Fruit fly (Drosophila melanogaster): ENCODE measurements around the gene CG32374.

The CG32374 gene

DNA sequence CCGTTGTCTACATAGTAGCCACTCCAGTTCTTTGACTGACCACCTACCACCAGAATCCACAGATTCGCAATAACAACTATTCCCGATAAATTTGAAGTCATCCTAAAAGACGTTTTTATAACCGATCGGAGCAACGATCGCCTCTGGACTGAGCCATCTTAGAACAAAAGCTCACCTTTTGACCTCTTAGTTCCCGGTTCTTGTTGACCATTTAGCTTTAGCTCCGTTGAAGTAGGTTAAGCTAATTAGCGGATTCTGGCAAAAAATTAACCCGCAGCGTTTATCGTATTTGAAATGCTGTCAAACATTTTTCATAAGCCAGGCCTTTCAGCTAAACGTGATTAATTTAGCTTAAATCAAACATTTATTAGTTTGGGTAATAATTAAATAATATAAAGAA lies at the start of gene CG32374:
TSS of gene CG32374 (minus strand) at position 101 of the 400 bp plus-strand sequence.
- TF ChIP-seq CTCF (optimal IDR thresholded peaks at IDR 0.05) (no peak), CG8478 (optimal IDR thresholded peaks at IDR 0.05) (no peak)

- no peak for TF ChIP-seq CTCF (optimal IDR thresholded peaks at IDR 0.05)
- no peak for TF ChIP-seq CG8478 (optimal IDR thresholded peaks at IDR 0.05)
These were observed 42.2 kb upstream of the CG32374 start, which contains the start of gene mmm for dm6 chr3L:7583154-7583553. mmm (plus strand) TSS chr3L:7583454.

- TF ChIP-seq CG8478 (optimal IDR thresholded peaks at IDR 0.05) = no peak
- TF ChIP-seq CTCF (optimal IDR thresholded peaks at IDR 0.05) = no peak
These were observed 32.0 kb upstream of the CG32374 start for dm6 chr3L:7572948-7573347.

- TF ChIP-seq CTCF (optimal IDR thresholded peaks at IDR 0.05) (no peak), CG8478 (optimal IDR thresholded peaks at IDR 0.05) (no peak)
These were observed 21.3 kb upstream of the CG32374 start, which contains the start of gene frac for dm6 chr3L:7562310-7562709. frac (plus strand) TSS chr3L:7562610.

dm6 chr3L:7560580-7560979 lies 19.6 kb upstream of the CG32374 start:
- TF ChIP-seq CG8478 (optimal IDR thresholded peaks at IDR 0.05) (no peak), CTCF (optimal IDR thresholded peaks at IDR 0.05) (peak; percentile 73 to 80)

DNA sequence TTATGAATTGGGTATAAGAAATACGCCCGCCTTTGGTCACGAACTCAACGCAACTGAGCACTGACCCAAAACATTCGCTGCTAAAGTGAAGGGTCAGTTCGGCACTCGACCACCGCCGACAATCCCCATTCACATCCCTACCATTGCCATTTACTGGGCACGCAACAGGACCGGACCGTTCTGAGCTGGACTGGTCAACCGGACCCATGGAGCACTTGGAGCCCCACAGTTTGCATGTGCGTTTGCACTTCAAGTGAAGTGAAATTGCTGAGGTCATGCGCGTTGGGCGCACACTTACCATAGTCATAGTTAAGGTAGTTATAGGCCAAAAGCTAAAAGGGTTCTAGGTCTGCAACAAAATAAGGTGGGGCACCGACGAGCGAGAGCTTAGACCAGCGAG lies 19.0 kb upstream of the CG32374 start, which contains the start of gene CG14837:
TSS of gene CG14837 (minus strand) at position 101 of the 400 bp plus-strand sequence.
- no peak for TF ChIP-seq CTCF (optimal IDR thresholded peaks at IDR 0.05)
- no peak for TF ChIP-seq CG8478 (optimal IDR thresholded peaks at IDR 0.05)

DNA sequence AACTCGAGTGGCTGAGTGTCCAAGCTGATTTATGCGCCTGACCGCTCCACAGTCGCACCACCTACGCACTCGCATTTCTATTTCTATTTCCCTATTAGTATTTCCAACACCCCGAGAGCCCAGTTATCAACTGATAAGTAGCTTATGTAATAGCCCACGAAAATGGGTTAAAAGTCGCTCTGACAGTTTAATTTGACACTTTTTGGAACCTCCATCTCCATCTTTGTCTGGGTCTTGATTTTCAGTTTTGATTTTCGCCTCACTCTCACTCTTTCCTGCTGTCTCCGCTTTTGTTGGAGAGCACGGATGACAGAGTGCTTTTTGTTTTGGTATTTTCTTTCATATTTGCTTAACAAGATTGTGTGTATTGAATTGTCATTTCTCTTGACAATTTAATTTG lies 12.1 kb upstream of the CG32374 start:
- no peak for TF ChIP-seq CTCF (optimal IDR thresholded peaks at IDR 0.05)
- no peak for TF ChIP-seq CG8478 (optimal IDR thresholded peaks at IDR 0.05)

DNA sequence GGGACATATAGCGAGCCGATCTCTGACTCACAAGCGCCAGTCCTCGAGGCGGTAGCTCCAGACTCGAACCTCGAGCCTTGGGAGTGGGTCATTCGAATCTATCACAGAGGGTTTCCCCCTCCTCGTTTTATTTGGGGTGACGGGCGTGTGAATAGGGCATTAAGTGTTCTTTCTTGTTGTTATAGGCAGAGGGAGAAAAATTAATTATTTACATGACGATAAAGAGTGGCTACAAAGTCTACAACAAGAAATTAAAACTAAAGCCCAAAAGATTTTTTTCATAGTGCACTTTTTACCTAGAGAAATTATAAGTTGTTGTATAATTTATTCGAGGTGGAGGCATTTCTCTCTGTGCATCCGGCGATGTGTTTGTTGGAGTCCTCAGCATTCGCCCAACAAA lies 11.5 kb upstream of the CG32374 start:
- TF ChIP-seq CTCF (optimal IDR thresholded peaks at IDR 0.05) = no peak
- no peak for TF ChIP-seq CG8478 (optimal IDR thresholded peaks at IDR 0.05)

dm6 chr3L:7550225-7550624 lies 9.3 kb upstream of the CG32374 start:
- TF ChIP-seq CG8478 (optimal IDR thresholded peaks at IDR 0.05) (no peak), CTCF (optimal IDR thresholded peaks at IDR 0.05) (no peak)

DNA sequence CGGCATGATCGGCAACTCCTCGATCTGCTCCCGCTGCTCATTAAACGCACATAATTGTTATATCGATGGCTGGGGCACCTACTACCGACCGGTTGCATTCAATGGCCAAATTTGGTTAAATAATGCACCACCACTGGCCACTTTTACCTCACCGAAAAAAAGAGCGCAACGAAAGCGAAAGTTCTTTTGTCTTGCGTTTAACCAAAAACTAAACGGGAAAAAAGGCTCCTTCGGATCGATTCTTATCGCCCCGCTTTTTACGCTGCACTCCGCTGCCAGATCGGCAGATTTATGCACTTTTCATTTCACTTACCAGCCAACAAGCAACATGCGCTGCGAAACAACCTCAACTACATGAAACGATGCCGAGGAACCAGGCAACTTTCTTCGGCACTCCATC lies 4.6 kb upstream of the CG32374 start:
- TF ChIP-seq CTCF (optimal IDR thresholded peaks at IDR 0.05) (no peak), CG8478 (optimal IDR thresholded peaks at IDR 0.05) (no peak)

dm6 chr3L:7544639-7545183 lies 3.7 kb upstream of the CG32374 start:
- TF ChIP-seq CG8478 (optimal IDR thresholded peaks at IDR 0.05) (no peak), CTCF (optimal IDR thresholded peaks at IDR 0.05) (no peak)

dm6 chr3L:7542357-7542756 lies 1.4 kb upstream of the CG32374 start, which contains the start of gene CG32376:
CG32376 (minus strand) TSS chr3L:7542457.
- TF ChIP-seq CG8478 (optimal IDR thresholded peaks at IDR 0.05) = no peak
- no peak for TF ChIP-seq CTCF (optimal IDR thresholded peaks at IDR 0.05)

- TF ChIP-seq CTCF (optimal IDR thresholded peaks at IDR 0.05) (no peak), CG8478 (optimal IDR thresholded peaks at IDR 0.05) (no peak)
These were observed 1.2 kb downstream of the CG32374 start, which contains the start of gene CG16998 for dm6 chr3L:7539736-7540135. CG16998 (minus strand) TSS chr3L:7539836.

DNA sequence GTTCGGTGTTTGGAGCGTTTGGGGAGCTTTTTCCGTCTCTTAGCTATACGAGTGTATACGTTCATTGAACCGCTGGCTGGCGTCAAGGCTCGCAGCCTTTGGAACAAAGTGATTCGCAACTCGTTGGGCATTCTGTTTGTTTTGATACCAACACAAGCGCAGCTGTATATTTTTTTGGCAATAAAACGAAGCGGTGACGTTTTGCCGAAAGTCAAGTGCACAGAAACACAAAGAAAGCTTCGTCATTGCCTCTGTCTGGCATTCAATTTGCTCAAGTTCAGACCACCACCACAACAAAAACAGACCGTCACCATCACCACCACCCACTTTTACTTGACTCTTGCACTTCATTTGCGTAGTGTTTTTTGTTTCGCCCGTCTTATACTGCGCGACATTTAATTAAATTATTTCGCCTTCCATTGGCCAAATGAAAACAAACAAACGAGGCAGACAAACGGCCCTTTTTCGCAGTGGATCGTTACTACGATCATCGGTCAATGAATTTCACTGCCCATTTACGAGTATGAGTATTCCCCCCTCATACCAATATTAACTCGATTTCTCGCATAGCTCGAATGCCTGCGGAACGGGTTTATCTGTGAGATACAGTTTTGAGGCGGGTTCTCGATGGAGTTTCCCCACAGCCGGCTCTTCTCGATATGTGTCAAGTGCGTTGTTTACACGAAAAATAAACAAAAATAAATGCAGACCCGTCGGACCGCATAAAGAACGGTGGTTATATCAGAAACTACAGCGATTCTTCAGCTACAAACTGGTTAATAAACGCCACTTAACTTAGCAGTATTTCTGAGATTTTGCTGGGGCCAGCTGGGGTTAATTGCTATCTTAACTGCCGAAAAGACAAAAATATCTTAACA lies 10.3 kb downstream of the CG32374 start:
- no peak for TF ChIP-seq CG8478 (optimal IDR thresholded peaks at IDR 0.05)
- TF ChIP-seq CTCF (optimal IDR thresholded peaks at IDR 0.05) = no peak

DNA sequence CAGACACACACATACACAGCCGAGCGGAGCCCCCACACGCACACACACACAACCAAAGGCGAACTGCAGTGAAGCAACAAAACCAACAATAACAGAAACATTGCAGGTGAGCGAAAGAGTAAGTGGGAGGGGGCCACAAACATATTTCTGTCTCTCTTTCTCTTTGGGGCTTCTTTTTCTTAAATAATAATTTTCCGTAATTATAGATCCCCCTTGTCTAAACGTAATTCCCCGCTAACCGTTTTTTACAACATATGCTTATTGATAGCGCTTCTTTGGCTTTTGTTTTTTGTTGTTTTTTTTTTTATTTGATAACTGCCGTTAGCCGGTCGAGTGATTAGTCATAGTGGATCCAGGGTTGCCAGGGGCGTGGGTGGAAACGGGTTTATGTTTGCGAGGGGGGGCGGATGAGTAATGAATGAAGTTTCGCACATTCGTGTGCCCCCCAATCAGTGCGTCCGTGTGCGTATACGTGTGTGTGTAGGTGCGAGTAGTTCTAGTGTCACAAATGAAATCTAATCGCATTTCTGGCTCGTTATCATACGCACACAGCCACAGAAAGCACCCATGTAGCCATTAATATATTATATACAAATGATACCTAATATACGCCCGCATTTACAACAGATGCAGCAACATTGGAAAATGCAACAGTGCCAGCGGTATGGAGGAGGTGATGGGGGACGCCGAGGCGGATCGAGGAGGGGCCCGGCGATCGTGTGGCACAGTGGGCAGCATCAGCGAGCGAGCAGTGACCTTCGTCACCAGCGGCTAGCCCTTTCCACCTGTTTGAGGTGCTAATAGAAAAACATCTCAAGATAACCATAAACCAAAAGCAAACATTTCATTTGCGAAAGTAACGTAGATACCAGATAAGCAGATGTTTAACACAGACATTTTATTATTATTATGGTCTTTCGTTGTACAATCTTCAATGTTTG lies 11.6 kb downstream of the CG32374 start:
- no peak for TF ChIP-seq CTCF (optimal IDR thresholded peaks at IDR 0.05)
- TF ChIP-seq CG8478 (optimal IDR thresholded peaks at IDR 0.05) = no peak

Measured in S2 (cell line).